Worm (Caenorhabditis elegans): ENCODE data around the gene lsy-2.

lsy-2 gene

DNA sequence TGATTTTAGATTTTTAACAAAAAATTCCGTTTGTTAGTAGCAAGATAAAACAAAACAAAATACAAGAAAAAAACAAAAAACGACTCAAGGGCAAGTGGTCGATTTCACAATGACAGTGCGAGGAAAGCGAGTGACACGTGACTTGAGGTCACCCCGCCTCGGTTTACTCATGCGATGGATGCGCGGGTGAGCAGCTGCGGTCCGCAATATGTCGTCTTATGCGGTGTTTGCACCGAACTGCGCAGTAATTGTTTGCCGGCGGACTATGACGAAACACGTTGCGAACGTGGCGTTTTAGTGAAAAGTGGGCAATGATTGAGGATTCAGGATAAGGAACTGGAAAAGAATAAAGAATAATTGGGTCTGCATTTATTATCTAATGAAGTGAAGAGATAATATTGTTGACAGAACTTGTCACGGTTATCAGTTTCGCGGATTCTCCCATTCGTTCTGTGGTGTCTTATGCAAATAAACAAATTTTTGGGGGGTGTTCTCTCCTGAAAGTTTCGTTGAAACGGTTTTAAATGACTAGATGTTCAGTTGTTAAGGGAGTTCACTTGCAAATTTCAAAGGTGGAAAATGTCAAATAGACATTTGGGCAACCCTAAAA is 18.0 kb upstream of the lsy-2 start:
- TF ChIP-seq ceh-63 (GFP tag; optimal IDR thresholded peaks at IDR 0.05) = no peak
- peak; percentile 47 for TF ChIP-seq ceh-8 (GFP tag; optimal IDR thresholded peaks at IDR 0.05)
- TF ChIP-seq nhr-12 (tag; optimal IDR thresholded peaks at IDR 0.05) = no peak
- peak; percentile 64 to 65 (median 64) for TF ChIP-seq dpl-1 (GFP tag; optimal IDR thresholded peaks at IDR 0.05)
- TF ChIP-seq lin-14 (GFP tag; optimal IDR thresholded peaks at IDR 0.05) = peak; percentile 96
- peak; percentile 97 for TF ChIP-seq skn-1 (tag; optimal IDR thresholded peaks at IDR 0.05)
- TF ChIP-seq egl-27 (tag; optimal IDR thresholded peaks at IDR 0.05) = no peak
- no peak for TF ChIP-seq ama-1 (optimal IDR thresholded peaks at IDR 0.05)
- peak; percentile 44 for TF ChIP-seq elt-2 (tag; optimal IDR thresholded peaks at IDR 0.05)
- no peak for TF ChIP-seq fkh-4 (tag; optimal IDR thresholded peaks at IDR 0.05; ENCODE audit: borderline replicate concordance)
- no peak for TF ChIP-seq hpl-2 (GFP tag; optimal IDR thresholded peaks at IDR 0.05)
- peak in 1 of 2 experiments; percentile 49 for TF ChIP-seq ztf-11 (tag; optimal IDR thresholded peaks at IDR 0.05)
- TF ChIP-seq ceh-90 (tag; optimal IDR thresholded peaks at IDR 0.05) = no peak
- TF ChIP-seq ets-5 (GFP tag; IDR thresholded peaks at IDR 0.05) = no peak
- peak; percentile 44 for TF ChIP-seq unc-130 (tag; optimal IDR thresholded peaks at IDR 0.05)
- peak; percentile 38 for TF ChIP-seq C04F5.9 (tag; optimal IDR thresholded peaks at IDR 0.05)
- peak; percentile 91 for TF ChIP-seq mep-1 (tag; optimal IDR thresholded peaks at IDR 0.05)
- TF ChIP-seq fkh-8 (tag; optimal IDR thresholded peaks at IDR 0.05) = peak; percentile 63
- peak; percentile 67 for TF ChIP-seq isw-1 (GFP tag; IDR thresholded peaks at IDR 0.05)
- TF ChIP-seq nhr-76 (tag; optimal IDR thresholded peaks at IDR 0.05) = no peak
- 0 out of 2 replicates have a peak, but pooled peaks have one; percentile 13 for TF ChIP-seq unc-98 (GFP tag; IDR thresholded peaks at IDR 0.05)
- TF ChIP-seq lsy-2 (tag; optimal IDR thresholded peaks at IDR 0.05) = no peak
- peak; percentile 93 for TF ChIP-seq rnt-1 (tag; optimal IDR thresholded peaks at IDR 0.05)
- peak; percentile 96 for TF ChIP-seq F16B12.6 (tag; optimal IDR thresholded peaks at IDR 0.05)
- TF ChIP-seq aly-2 (tag; optimal IDR thresholded peaks at IDR 0.05) = no peak
- peak; percentile 70 for TF ChIP-seq irx-1 (tag; optimal IDR thresholded peaks at IDR 0.05)
- TF ChIP-seq C34B4.2 (tag; optimal IDR thresholded peaks at IDR 0.05) = no peak
- TF ChIP-seq ces-1 (GFP tag; optimal IDR thresholded peaks at IDR 0.05) = no peak
- peak; percentile 5 for TF ChIP-seq aha-1 (tag; optimal IDR thresholded peaks at IDR 0.05)
- TF ChIP-seq nhr-19 (GFP tag; conservative IDR thresholded peaks at IDR 0.05) = peak; percentile 87
- TF ChIP-seq ztf-4 (tag; optimal IDR thresholded peaks at IDR 0.05) = no peak
- no peak for TF ChIP-seq lin-39 (tag; optimal IDR thresholded peaks at IDR 0.05)
- peak; percentile 33 for TF ChIP-seq fos-1 (tag; optimal IDR thresholded peaks at IDR 0.05)
- TF ChIP-seq ceh-88 (GFP tag; IDR thresholded peaks at IDR 0.05) = peak; percentile 39; the same call in 1 of the 2 replicates
- peak; percentile 71 for TF ChIP-seq snpc-4 (tag; optimal IDR thresholded peaks at IDR 0.05)
- no peak for TF ChIP-seq lir-3 (tag; optimal IDR thresholded peaks at IDR 0.05; ENCODE audit: poor library complexity)
- TF ChIP-seq vab-15 (tag; optimal IDR thresholded peaks at IDR 0.05) = peak; percentile 42
- peak; percentile 82 for TF ChIP-seq lin-13 (GFP tag; optimal IDR thresholded peaks at IDR 0.05)
- peak; percentile 67 to 80 for TF ChIP-seq lin-35 (GFP tag; optimal IDR thresholded peaks at IDR 0.05)
- no peak for TF ChIP-seq pag-3 (tag; optimal IDR thresholded peaks at IDR 0.05; ENCODE audit: borderline replicate concordance, insufficient read depth)
- peak; percentile 22 for TF ChIP-seq lin-15B (tag; optimal IDR thresholded peaks at IDR 0.05)
- TF ChIP-seq zag-1 (tag; optimal IDR thresholded peaks at IDR 0.05) = no peak
- peak; percentile 45 for TF ChIP-seq dsc-1 (tag; optimal IDR thresholded peaks at IDR 0.05)
- TF ChIP-seq fkh-10 (GFP tag; optimal IDR thresholded peaks at IDR 0.05) = no peak
- TF ChIP-seq efl-3 (GFP tag; optimal IDR thresholded peaks at IDR 0.05) = no peak
- TF ChIP-seq mab-9 (GFP tag; IDR thresholded peaks at IDR 0.05) = 0 out of 2 replicates have a peak, but pooled peaks have one; percentile 34
- no peak for TF ChIP-seq nhr-28 (tag; optimal IDR thresholded peaks at IDR 0.05)
- TF ChIP-seq nhr-20 (tag; optimal IDR thresholded peaks at IDR 0.05) = peak; percentile 91
- TF ChIP-seq pax-3 (tag; optimal IDR thresholded peaks at IDR 0.05) = peak; percentile 43
- TF ChIP-seq snu-23 (GFP tag; optimal IDR thresholded peaks at IDR 0.05) = peak; percentile 89
- peak; percentile 58 to 70 for TF ChIP-seq efl-1 (optimal IDR thresholded peaks at IDR 0.05)
- peak; percentile 65 to 93 for TF ChIP-seq efl-1 (GFP tag; optimal IDR thresholded peaks at IDR 0.05 in 1 of 2)

All from whole organism, L1 larva.